Fruit fly (Drosophila melanogaster) whole organism, adult: ENCODE results near the gene Dph5.

Source experiments
- CG7045 ChIP-seq: fragments of 200-800 bp; sonication (Bioruptor generic); optimal IDR thresholded peaks from 2 replicates; lab custom pipeline; 2017; ENCODE audit warnings: missing biosample characterization, mild to moderate bottlenecking, missing genetic modification characterization
- Hr96 ChIP-seq: fragments of 200-800 bp; sonication (Bioruptor generic); optimal IDR thresholded peaks from 2 replicates; lab custom pipeline; 2016; ENCODE audit warnings: missing biosample characterization, missing genetic modification characterization
- bab1 ChIP-seq: fragments of 200-800 bp; sonication (Bioruptor generic); optimal IDR thresholded peaks from 3 replicates; lab custom pipeline; 2019; ENCODE audit warnings: missing biosample characterization, mild to moderate bottlenecking, missing genetic modification characterization, moderate library complexity
- cnc ChIP-seq, 2 experiments: fragments of >200 bp; optimal IDR thresholded peaks; 2 replicates each; lab custom pipeline; 2017
- kay ChIP-seq: fragments of 200-800 bp; sonication (Bioruptor generic); peaks from one replicate; lab custom pipeline; 2016; ENCODE audit warnings: missing biosample characterization, missing genetic modification characterization, borderline replicate concordance
- ovo ChIP-seq: fragments of 200-800 bp; sonication (Bioruptor generic); optimal IDR thresholded peaks from 2 replicates; lab custom pipeline; 2016; ENCODE audit warnings: missing biosample characterization, missing genetic modification characterization

DNA sequence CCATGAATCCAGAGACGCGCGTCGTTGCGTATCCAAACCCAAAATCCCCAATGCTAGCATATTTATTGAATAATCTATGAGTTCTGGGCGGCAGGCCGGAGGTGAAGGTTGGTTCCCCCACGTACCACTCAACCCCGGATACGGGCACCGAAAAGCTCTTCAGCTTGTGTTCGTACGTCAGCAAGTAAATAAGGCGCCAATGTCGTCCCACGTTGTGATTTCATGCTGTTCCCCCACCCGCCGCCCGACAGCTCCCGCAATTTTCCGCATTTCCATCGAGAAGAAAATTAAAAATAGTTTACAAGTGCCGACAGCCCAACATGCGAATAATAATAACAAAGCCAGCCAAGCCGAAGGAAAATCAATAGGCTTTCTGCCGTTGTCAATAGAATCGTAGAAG, 15.7 kb upstream of the Dph5 start:
- TF ChIP-seq cnc (optimal IDR thresholded peaks at IDR 0.05; lab: Kevin White, UChicago) (no peak), bab1 (no peak), ovo (GFP tag; lab: Kevin White, UChicago) (no peak), Hr96 (GFP tag; lab: Kevin White, UChicago) (no peak), CG7045 (no peak), kay (GFP tag; lab: Kevin White, UChicago) (no peak)
